Worm (Caenorhabditis elegans) whole organism, L2 larva: ENCODE data around the gene C54D10.4.

Source experiments
- C34F6.9 ChIP-seq: fragments of 150-350 bp; optimal IDR thresholded peaks from 2 replicates; lab custom pipeline; 2014; ENCODE audit warnings: missing biosample characterization, missing genetic modification characterization
- F13H6.1 ChIP-seq: sonication (generic microtip); optimal IDR thresholded peaks from 2 replicates; lab custom pipeline; 2016; ENCODE audit warnings: missing genetic modification characterization, missing compliant biosample characterization
- R02D3.7 ChIP-seq: fragments of 150-350 bp; optimal IDR thresholded peaks from 2 replicates; lab custom pipeline; 2014; ENCODE audit warnings: missing biosample characterization, missing genetic modification characterization
- Y55F3AM.14 ChIP-seq: fragments of 200-800 bp; sonication (Bioruptor generic); optimal IDR thresholded peaks from 2 replicates; lab custom pipeline; 2018; ENCODE audit warnings: mild to moderate bottlenecking, missing genetic modification characterization, missing compliant biosample characterization
- alr-1 ChIP-seq: fragments of 150-350 bp; optimal IDR thresholded peaks from 2 replicates; lab custom pipeline; 2014; ENCODE audit warnings: missing biosample characterization, missing genetic modification characterization
- aly-2 ChIP-seq: fragments of 150-350 bp; optimal IDR thresholded peaks from 2 replicates; lab custom pipeline; 2014; ENCODE audit warnings: missing biosample characterization, missing genetic modification characterization
- ama-1 ChIP-seq: fragments of 150-350 bp; optimal IDR thresholded peaks from 2 replicates; lab custom pipeline; 2018; ENCODE audit warnings: inconsistent platforms
- blmp-1 ChIP-seq: sonication (generic microtip); optimal IDR thresholded peaks from 2 replicates; lab custom pipeline; 2017; ENCODE audit warnings: missing genetic modification characterization, mild to moderate bottlenecking, missing compliant biosample characterization, antibody characterized with exemption, moderate library complexity; ENCODE audit not compliant: insufficient read depth
- ceh-16 ChIP-seq: fragments of 150-350 bp; optimal IDR thresholded peaks from 2 replicates; lab custom pipeline; 2014; ENCODE audit warnings: missing biosample characterization, missing genetic modification characterization
- ceh-82 ChIP-seq: fragments of 150-350 bp; optimal IDR thresholded peaks from 2 replicates; lab custom pipeline; 2014; ENCODE audit warnings: missing biosample characterization, missing genetic modification characterization
- dmd-4 ChIP-seq: sonication (generic microtip); optimal IDR thresholded peaks from 2 replicates; lab custom pipeline; 2017; ENCODE audit warnings: missing biosample characterization, missing genetic modification characterization
- egl-27 ChIP-seq: sonication (generic microtip); optimal IDR thresholded peaks from 3 replicates; lab custom pipeline; 2017; ENCODE audit warnings: missing biosample characterization, missing genetic modification reagents, missing genetic modification characterization
- elt-3 ChIP-seq: sonication (generic microtip); optimal IDR thresholded peaks from 2 replicates; lab custom pipeline; 2017; ENCODE audit warnings: missing biosample characterization, missing genetic modification characterization
- fos-1 ChIP-seq: fragments of 150-350 bp; optimal IDR thresholded peaks from 2 replicates; lab custom pipeline; 2014; ENCODE audit warnings: missing biosample characterization, missing genetic modification characterization
- gmeb-1 ChIP-seq: fragments of 150-350 bp; optimal IDR thresholded peaks from 2 replicates; lab custom pipeline; 2014; ENCODE audit warnings: missing biosample characterization, missing genetic modification characterization
- lin-11 ChIP-seq: fragments of 150-350 bp; sonication (generic microtip); optimal IDR thresholded peaks from 2 replicates; lab custom pipeline; 2014; ENCODE audit warnings: missing biosample characterization, missing genetic modification characterization, inconsistent platforms, mixed read lengths
- lin-13 ChIP-seq: fragments of 150-350 bp; optimal IDR thresholded peaks from 2 replicates; lab custom pipeline; 2014; ENCODE audit warnings: missing biosample characterization, missing genetic modification reagents, missing genetic modification characterization
- lin-39 ChIP-seq: fragments of 150-350 bp; optimal IDR thresholded peaks from 2 replicates; lab custom pipeline; 2014; ENCODE audit warnings: missing biosample characterization, missing genetic modification reagents, missing genetic modification characterization
- lsy-2 ChIP-seq, 2 experiments: fragments of 150-350 bp in 1 of 2; sonication (generic microtip) in 1 of 2; optimal IDR thresholded peaks; 2 replicates each; lab custom pipeline; 2014 to 2017; ENCODE audit warnings: missing biosample characterization in 2 of 2, missing genetic modification characterization in 2 of 2
- mab-5 ChIP-seq: fragments of 150-350 bp; optimal IDR thresholded peaks from 2 replicates; lab custom pipeline; 2014; ENCODE audit warnings: missing biosample characterization, missing genetic modification characterization
- mbf-1 ChIP-seq: sonication (generic microtip); optimal IDR thresholded peaks from 2 replicates; lab custom pipeline; 2017; ENCODE audit warnings: missing biosample characterization, missing genetic modification characterization
- nhr-10 ChIP-seq: sonication (generic microtip); optimal IDR thresholded peaks from 2 replicates; lab custom pipeline; 2017; ENCODE audit warnings: missing biosample characterization, missing genetic modification characterization
- nhr-11 ChIP-seq: fragments of 150-350 bp; optimal IDR thresholded peaks from 2 replicates; lab custom pipeline; 2014; ENCODE audit warnings: missing biosample characterization, missing genetic modification characterization
- nhr-129 ChIP-seq: fragments of 150-350 bp; optimal IDR thresholded peaks from 2 replicates; lab custom pipeline; 2014; ENCODE audit warnings: missing biosample characterization, missing genetic modification characterization
- nhr-21 ChIP-seq: fragments of 150-350 bp; optimal IDR thresholded peaks from 2 replicates; lab custom pipeline; 2014; ENCODE audit warnings: missing biosample characterization, missing genetic modification characterization
- nhr-23 ChIP-seq: fragments of 150-350 bp; optimal IDR thresholded peaks from 2 replicates; lab custom pipeline; 2014; ENCODE audit warnings: missing biosample characterization, missing genetic modification reagents, missing genetic modification characterization
- nhr-237 ChIP-seq: fragments of 150-350 bp; optimal IDR thresholded peaks from 2 replicates; lab custom pipeline; 2014; ENCODE audit warnings: missing biosample characterization, missing genetic modification characterization
- nhr-25 ChIP-seq: fragments of 150-350 bp; sonication (generic microtip); optimal IDR thresholded peaks from 3 replicates; lab custom pipeline; 2014; ENCODE audit warnings: missing biosample characterization, missing genetic modification characterization
- nhr-77 ChIP-seq: fragments of 150-350 bp; optimal IDR thresholded peaks from 2 replicates; lab custom pipeline; 2014; ENCODE audit warnings: missing biosample characterization, missing genetic modification characterization
- peb-1 ChIP-seq: fragments of 150-350 bp; optimal IDR thresholded peaks from 2 replicates; lab custom pipeline; 2014; ENCODE audit warnings: missing biosample characterization, missing genetic modification characterization
- sem-4 ChIP-seq: fragments of 150-350 bp; optimal IDR thresholded peaks from 2 replicates; lab custom pipeline; 2014; ENCODE audit warnings: missing biosample characterization, missing genetic modification reagents, missing genetic modification characterization
- skn-1 ChIP-seq: sonication (generic microtip); optimal IDR thresholded peaks from 2 replicates; lab custom pipeline; 2017; ENCODE audit warnings: missing biosample characterization, missing genetic modification characterization
- sma-3 ChIP-seq: sonication (generic microtip); optimal IDR thresholded peaks from 2 replicates; lab custom pipeline; 2016; ENCODE audit warnings: missing genetic modification reagents, missing genetic modification characterization, missing compliant biosample characterization
- sma-9 ChIP-seq, 2 experiments: fragments of 150-350 bp in 1 of 2; sonication (generic microtip) in 1 of 2; optimal IDR thresholded peaks; 2 replicates each; lab custom pipeline; 2014 to 2016; ENCODE audit warnings: missing genetic modification characterization in 2 of 2, mild to moderate bottlenecking in 1 of 2, missing biosample characterization in 1 of 2, missing compliant biosample characterization in 1 of 2, missing genetic modification reagents in 1 of 2, moderate library complexity in 1 of 2
- snpc-4 ChIP-seq: fragments of 150-350 bp; optimal IDR thresholded peaks from 2 replicates; lab custom pipeline; 2014; ENCODE audit warnings: missing biosample characterization, missing genetic modification characterization
- unc-55 ChIP-seq: fragments of 150-350 bp; sonication (generic microtip); optimal IDR thresholded peaks from 3 replicates; lab custom pipeline; 2014; ENCODE audit warnings: missing biosample characterization, missing genetic modification reagents, missing genetic modification characterization
- unc-62 ChIP-seq: fragments of 150-350 bp; optimal IDR thresholded peaks from 2 replicates; lab custom pipeline; 2014; ENCODE audit warnings: missing biosample characterization, missing genetic modification reagents, missing genetic modification characterization
- ztf-1 ChIP-seq: fragments of 200-800 bp; sonication (Bioruptor generic); conservative IDR thresholded peaks from 2 replicates; pipeline ENCODE4 v1.3.6; 2022; ENCODE audit warnings: missing genetic modification characterization, missing compliant biosample characterization
- ztf-11 ChIP-seq: sonication (generic microtip); optimal IDR thresholded peaks from 2 replicates; lab custom pipeline; 2017; ENCODE audit warnings: missing biosample characterization, missing genetic modification characterization

Gene C54D10.4

ce11 chrV:12433717-12434116 lies 13.0 kb upstream of the C54D10.4 start, which contains the start of gene srh-25:
Gene srh-25, minus strand, starts transcription at chrV:12433817.
- no peak for TF ChIP-seq peb-1 (tag; lab: Kevin White, UChicago)
- TF ChIP-seq nhr-237 (tag; lab: Kevin White, UChicago): no peak
- no peak for TF ChIP-seq alr-1 (tag; lab: Kevin White, UChicago)
- TF ChIP-seq ztf-1 (GFP tag; lab: Robert Waterston, UW): no peak
- no peak for TF ChIP-seq Y55F3AM.14 (GFP tag; lab: Kevin White, UChicago)
- TF ChIP-seq F13H6.1 (tag; lab: Kevin White, UChicago): no peak
- TF ChIP-seq nhr-10: no peak
- TF ChIP-seq sma-3 (GFP tag; lab: Kevin White, UChicago): no peak
- TF ChIP-seq lin-11 (tag; lab: Kevin White, UChicago): no peak
- no peak for TF ChIP-seq aly-2 (tag; lab: Kevin White, UChicago)
- TF ChIP-seq lin-13 (GFP tag; lab: Kevin White, UChicago): no peak
- no peak for TF ChIP-seq nhr-25 (tag; lab: Kevin White, UChicago)
- TF ChIP-seq blmp-1 (tag; lab: Kevin White, UChicago): no peak
- TF ChIP-seq C34F6.9: no peak
- no peak for TF ChIP-seq unc-62 (GFP tag; lab: Kevin White, UChicago)
- no peak for TF ChIP-seq mab-5
- TF ChIP-seq ceh-16 (tag; lab: Kevin White, UChicago): no peak
- no peak for TF ChIP-seq nhr-77 (tag; lab: Kevin White, UChicago)
- no peak for TF ChIP-seq ama-1 (lab: Kevin White, UChicago)

ce11 chrV:12433105-12433504 lies 12.4 kb upstream of the C54D10.4 start:
- TF ChIP-seq R02D3.7 (tag; lab: Kevin White, UChicago) (no peak), mbf-1 (tag; lab: Kevin White, UChicago) (no peak), fos-1 (tag; lab: Kevin White, UChicago) (no peak)

- TF ChIP-seq fos-1 (tag; lab: Kevin White, UChicago): peak; percentile 67
- no peak for TF ChIP-seq elt-3 (tag; lab: Kevin White, UChicago)
Observed at ce11 chrV:12432111-12432510, 11.4 kb upstream of the C54D10.4 start, which contains the start of gene C54D10.13. Gene C54D10.13, minus strand, starts transcription at chrV:12432289.

ce11 chrV:12429039-12429438 lies 8.3 kb upstream of the C54D10.4 start, which contains the start of gene C54D10.5:
Gene C54D10.5, plus strand, starts transcription at chrV:12429339.
- TF ChIP-seq dmd-4 (tag; lab: Kevin White, UChicago) (no peak), sem-4 (tag; lab: Kevin White, UChicago) (no peak), elt-3 (tag; lab: Kevin White, UChicago) (no peak), F13H6.1 (tag; lab: Kevin White, UChicago) (no peak), ama-1 (lab: Kevin White, UChicago) (no peak), egl-27 (tag; lab: Kevin White, UChicago) (no peak), lsy-2 (tag; optimal IDR thresholded peaks at IDR 0.05; lab: Kevin White, UChicago) (no peak), unc-62 (GFP tag; lab: Kevin White, UChicago) (no peak), mbf-1 (tag; lab: Kevin White, UChicago) (no peak), C34F6.9 (no peak), sma-3 (GFP tag; lab: Kevin White, UChicago) (no peak), ceh-82 (tag; lab: Kevin White, UChicago) (no peak), Y55F3AM.14 (GFP tag; lab: Kevin White, UChicago) (no peak), unc-55 (GFP tag; lab: Kevin White, UChicago) (no peak), nhr-23 (tag; lab: Kevin White, UChicago) (no peak), nhr-129 (tag; lab: Kevin White, UChicago) (no peak), ztf-11 (tag; lab: Kevin White, UChicago) (no peak), skn-1 (tag; lab: Kevin White, UChicago) (no peak), nhr-21 (tag; lab: Kevin White, UChicago) (no peak), nhr-237 (tag; lab: Kevin White, UChicago) (no peak)
- TF ChIP-seq, all 48 proteins: peak for 0

ce11 chrV:12427826-12428225 lies 7.1 kb upstream of the C54D10.4 start:
- TF ChIP-seq lin-39 (tag; lab: Kevin White, UChicago) (no peak), lin-11 (tag; lab: Kevin White, UChicago) (no peak), nhr-129 (tag; lab: Kevin White, UChicago) (no peak), sma-9 (GFP tag; optimal IDR thresholded peaks at IDR 0.05; lab: Kevin White, UChicago) (no peak), sma-9 (tag; optimal IDR thresholded peaks at IDR 0.05; lab: Kevin White, UChicago) (no peak), elt-3 (tag; lab: Kevin White, UChicago) (no peak), ceh-16 (tag; lab: Kevin White, UChicago) (no peak), F13H6.1 (tag; lab: Kevin White, UChicago) (no peak), sma-3 (GFP tag; lab: Kevin White, UChicago) (no peak), mab-5 (no peak), snpc-4 (tag; lab: Kevin White, UChicago) (no peak), nhr-23 (tag; lab: Kevin White, UChicago) (no peak), nhr-11 (tag; lab: Kevin White, UChicago) (no peak), sem-4 (tag; lab: Kevin White, UChicago) (no peak), egl-27 (tag; lab: Kevin White, UChicago) (no peak), gmeb-1 (tag; lab: Kevin White, UChicago) (no peak), unc-62 (GFP tag; lab: Kevin White, UChicago) (no peak), nhr-10 (no peak), lsy-2 (tag; optimal IDR thresholded peaks at IDR 0.05; lab: Kevin White, UChicago) (no peak), ztf-11 (tag; lab: Kevin White, UChicago) (no peak)
- TF ChIP-seq, all 48 proteins: peak for 0
